Worm (Caenorhabditis elegans) whole organism, L1 larva: ENCODE data around the gene ZK1307.3.

Source experiments
- F16B12.6 ChIP-seq: fragments of 150-350 bp; optimal IDR thresholded peaks from 2 replicates; lab custom pipeline; 2014; ENCODE audit warnings: missing biosample characterization, missing genetic modification characterization
- alr-1 ChIP-seq: fragments of 200-800 bp; sonication (Bioruptor generic); optimal IDR thresholded peaks from 2 replicates; lab custom pipeline; 2018; ENCODE audit warnings: borderline replicate concordance, mild to moderate bottlenecking, missing genetic modification characterization, missing compliant biosample characterization
- ama-1 ChIP-seq: fragments of 150-350 bp; optimal IDR thresholded peaks from 2 replicates; lab custom pipeline; 2014
- ceh-8 ChIP-seq: fragments of 200-800 bp; sonication (Bioruptor generic); optimal IDR thresholded peaks from 2 replicates; lab custom pipeline; 2018; ENCODE audit warnings: mild to moderate bottlenecking, missing genetic modification characterization, moderate library complexity, missing compliant biosample characterization
- ceh-88 ChIP-seq: fragments of 200-800 bp; sonication (Bioruptor generic); IDR thresholded peaks from 2 replicates; pipeline ENCODE4 v1.3.6; 2022; ENCODE audit warnings: missing genetic modification characterization, missing compliant biosample characterization
- ces-1 ChIP-seq: fragments of 150-350 bp; optimal IDR thresholded peaks from 2 replicates; lab custom pipeline; 2014; ENCODE audit warnings: missing biosample characterization, missing genetic modification reagents, missing genetic modification characterization
- dpl-1 ChIP-seq, 3 experiments: fragments of 150-350 bp in 2 of 3; sonication (generic microtip) in 1 of 3; optimal IDR thresholded peaks; 2 replicates each; lab custom pipeline; 2014 to 2017; ENCODE audit warnings: missing biosample characterization in 3 of 3, missing genetic modification characterization in 3 of 3, missing genetic modification reagents in 3 of 3
- dsc-1 ChIP-seq: sonication (generic microtip); optimal IDR thresholded peaks from 2 replicates; lab custom pipeline; 2016; ENCODE audit warnings: mild to moderate bottlenecking, missing genetic modification characterization, missing compliant biosample characterization
- efl-1 ChIP-seq, 4 experiments: fragments of 150-350 bp; optimal IDR thresholded peaks in 3 of 4; peaks in 1 of 4; 1 replicate in 1 of 4; 2 replicates in 3 of 4; lab custom pipeline; 2014; ENCODE audit warnings: missing biosample characterization in 2 of 4, missing genetic modification characterization in 2 of 4, missing genetic modification reagents in 2 of 4
- egl-13 ChIP-seq: sonication (generic microtip); optimal IDR thresholded peaks from 2 replicates; lab custom pipeline; 2016; ENCODE audit warnings: missing genotype, missing genetic modification reagents, missing genetic modification characterization, missing compliant biosample characterization
- elt-2 ChIP-seq: sonication (generic microtip); optimal IDR thresholded peaks from 2 replicates; lab custom pipeline; 2016; ENCODE audit warnings: missing genetic modification characterization, mild to moderate bottlenecking, inconsistent platforms, missing compliant biosample characterization, missing genetic modification reagents
- elt-3 ChIP-seq, 6 experiments: fragments of 150-350 bp in 1 of 6; sonication (generic microtip); optimal IDR thresholded peaks; 2 replicates each; lab custom pipeline; 2017 to 2018; ENCODE audit warnings: missing biosample characterization in 6 of 6, missing genetic modification characterization in 6 of 6, inconsistent platforms in 1 of 6
- ets-5 ChIP-seq: fragments of 200-800 bp; sonication (Bioruptor generic); IDR thresholded peaks from 2 replicates; pipeline ENCODE4 v1.3.6; 2022; ENCODE audit warnings: missing genetic modification characterization, missing compliant biosample characterization
- fkh-10 ChIP-seq: sonication (generic microtip); optimal IDR thresholded peaks from 2 replicates; lab custom pipeline; 2017; ENCODE audit warnings: missing biosample characterization, missing genetic modification reagents, missing genetic modification characterization
- fkh-8 ChIP-seq: sonication (generic microtip); optimal IDR thresholded peaks from 2 replicates; lab custom pipeline; 2016; ENCODE audit warnings: mild to moderate bottlenecking, missing genetic modification characterization, missing compliant biosample characterization
- grh-1 ChIP-seq: fragments of 200-800 bp; sonication (Bioruptor generic); IDR thresholded peaks from 2 replicates; pipeline ENCODE4 v1.3.6; 2022; ENCODE audit warnings: missing genetic modification reagents, missing genetic modification characterization, missing compliant biosample characterization
- hlh-17 ChIP-seq: fragments of 200-800 bp; sonication (Bioruptor generic); optimal IDR thresholded peaks from 2 replicates; lab custom pipeline; 2018; ENCODE audit warnings: missing genetic modification characterization, mild to moderate bottlenecking, missing compliant biosample characterization, moderate library complexity, borderline replicate concordance
- hpl-2 ChIP-seq: fragments of 150-350 bp; optimal IDR thresholded peaks from 2 replicates; lab custom pipeline; 2014; ENCODE audit warnings: missing biosample characterization, missing genetic modification reagents, missing genetic modification characterization
- jun-1 ChIP-seq: fragments of 150-350 bp; optimal IDR thresholded peaks from 2 replicates; lab custom pipeline; 2014; ENCODE audit warnings: missing biosample characterization, missing genetic modification reagents, missing genetic modification characterization
- lin-14 ChIP-seq: fragments of 200-800 bp; sonication (Bioruptor generic); optimal IDR thresholded peaks from 2 replicates; lab custom pipeline; 2018; ENCODE audit warnings: mild to moderate bottlenecking, missing genetic modification characterization, moderate library complexity, missing compliant biosample characterization
- lin-15B ChIP-seq: fragments of 150-350 bp; sonication (generic microtip); optimal IDR thresholded peaks from 3 replicates; lab custom pipeline; 2014; ENCODE audit warnings: missing biosample characterization, missing genetic modification characterization
- lsy-2 ChIP-seq, 2 experiments: fragments of 150-350 bp; optimal IDR thresholded peaks; 2 replicates each; lab custom pipeline; 2014; ENCODE audit warnings: missing biosample characterization in 2 of 2, missing genetic modification characterization in 2 of 2
- mab-9 ChIP-seq: fragments of 200-800 bp; sonication (Bioruptor generic); IDR thresholded peaks from 2 replicates; pipeline ENCODE4 v1.3.6; 2022; ENCODE audit warnings: missing genetic modification reagents, missing genetic modification characterization, missing compliant biosample characterization
- nhr-11 ChIP-seq: fragments of 150-350 bp; optimal IDR thresholded peaks from 2 replicates; lab custom pipeline; 2014; ENCODE audit warnings: missing biosample characterization, missing genetic modification characterization
- nhr-19 ChIP-seq: fragments of 200-800 bp; sonication (Bioruptor generic); conservative IDR thresholded peaks from 2 replicates; pipeline ENCODE4 v1.3.6; 2022; ENCODE audit warnings: missing genetic modification characterization, missing compliant biosample characterization
- nhr-20 ChIP-seq: sonication (generic microtip); optimal IDR thresholded peaks from 2 replicates; lab custom pipeline; 2016; ENCODE audit warnings: mild to moderate bottlenecking, missing genetic modification characterization, missing compliant biosample characterization
- nhr-47 ChIP-seq: sonication (generic microtip); optimal IDR thresholded peaks from 2 replicates; lab custom pipeline; 2016; ENCODE audit warnings: mild to moderate bottlenecking, missing genetic modification characterization, moderate library complexity, missing compliant biosample characterization
- nhr-76 ChIP-seq: sonication (generic microtip); optimal IDR thresholded peaks from 2 replicates; lab custom pipeline; 2017; ENCODE audit warnings: missing biosample characterization, missing genetic modification characterization
- nhr-84 ChIP-seq: sonication (generic microtip); optimal IDR thresholded peaks from 2 replicates; lab custom pipeline; 2017; ENCODE audit warnings: missing biosample characterization, missing genetic modification characterization
- pag-3 ChIP-seq: sonication (generic microtip); optimal IDR thresholded peaks from 2 replicates; lab custom pipeline; 2017; ENCODE audit warnings: missing genetic modification characterization, mild to moderate bottlenecking, missing compliant biosample characterization, antibody characterized with exemption, borderline replicate concordance; ENCODE audit not compliant: insufficient read depth
- pax-3 ChIP-seq: fragments of 200-800 bp; sonication (Bioruptor generic); optimal IDR thresholded peaks from 2 replicates; lab custom pipeline; 2018; ENCODE audit warnings: mild to moderate bottlenecking, missing genetic modification characterization, moderate library complexity, missing compliant biosample characterization
- rnt-1 ChIP-seq: sonication (generic microtip); optimal IDR thresholded peaks from 2 replicates; lab custom pipeline; 2016; ENCODE audit warnings: mild to moderate bottlenecking, missing genetic modification characterization, moderate library complexity, missing compliant biosample characterization
- sptf-1 ChIP-seq: fragments of 150-350 bp; optimal IDR thresholded peaks from 2 replicates; lab custom pipeline; 2014; ENCODE audit warnings: missing biosample characterization, missing genetic modification characterization
- sup-37 ChIP-seq: fragments of 200-800 bp; sonication (Bioruptor generic); optimal IDR thresholded peaks from 2 replicates; lab custom pipeline; 2018; ENCODE audit warnings: mild to moderate bottlenecking, missing genetic modification characterization, missing compliant biosample characterization
- swsn-7 ChIP-seq: sonication (generic microtip); optimal IDR thresholded peaks from 2 replicates; lab custom pipeline; 2016; ENCODE audit warnings: missing genetic modification characterization, missing compliant biosample characterization
- tlp-1 ChIP-seq: fragments of 150-350 bp; optimal IDR thresholded peaks from 2 replicates; lab custom pipeline; 2014; ENCODE audit warnings: missing biosample characterization, missing genetic modification characterization
- unc-30 ChIP-seq: sonication (generic microtip); optimal IDR thresholded peaks from 2 replicates; lab custom pipeline; 2017; ENCODE audit warnings: missing biosample characterization, missing genetic modification characterization
- unc-98 ChIP-seq: fragments of 200-800 bp; sonication (Bioruptor generic); IDR thresholded peaks from 2 replicates; pipeline ENCODE4 v1.3.6; 2022; ENCODE audit warnings: missing genetic modification characterization, missing compliant biosample characterization
- vab-15 ChIP-seq: sonication (generic microtip); optimal IDR thresholded peaks from 2 replicates; lab custom pipeline; 2017; ENCODE audit warnings: missing genotype, mild to moderate bottlenecking, missing genetic modification characterization, missing compliant biosample characterization
- xbp-1 ChIP-seq: sonication (generic microtip); optimal IDR thresholded peaks from 2 replicates; lab custom pipeline; 2016; ENCODE audit warnings: missing genetic modification characterization, missing compliant biosample characterization
- ztf-4 ChIP-seq: fragments of 150-350 bp; optimal IDR thresholded peaks from 2 replicates; lab custom pipeline; 2014; ENCODE audit warnings: missing biosample characterization, missing genetic modification characterization

Gene ZK1307.3

ce11 chrII:9652919-9653318 is at the start of gene ZK1307.3:
ZK1307.3 (minus strand) TSS chrII:9653019.
- TF ChIP-seq nhr-84 (tag; lab: Kevin White, UChicago) (no peak), elt-2 (no peak), rnt-1 (tag; lab: Kevin White, UChicago) (no peak), dsc-1 (tag; lab: Kevin White, UChicago) (no peak), elt-3 (tag; optimal IDR thresholded peaks at IDR 0.05; lab: Kevin White, UChicago) (no peak), hpl-2 (GFP tag; lab: Kevin White, UChicago) (no peak)

DNA sequence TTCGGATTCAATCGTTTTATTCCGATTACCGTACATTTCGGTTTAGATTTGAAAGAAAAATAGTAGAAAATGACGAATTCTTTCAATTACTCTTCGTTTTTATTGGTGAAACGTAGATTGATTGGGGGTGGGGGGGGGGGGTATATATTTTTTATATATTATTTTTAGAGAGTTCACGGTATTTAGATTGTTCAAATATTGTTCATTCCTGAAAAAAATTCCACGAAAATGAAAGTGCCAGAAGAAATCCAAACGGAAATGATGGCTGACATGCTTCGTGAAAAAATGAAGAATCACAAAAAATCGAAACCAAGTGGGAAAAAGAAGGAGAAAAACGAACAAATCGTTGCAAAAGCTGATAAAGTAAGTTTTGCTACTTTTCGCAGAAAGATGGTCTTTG is 47.5 kb upstream of the ZK1307.3 start, which contains the start of the genes Y53C12A.8 and Y53C12A.7:
TSS of gene Y53C12A.8 (minus strand) at position 101 of the 400 bp plus-strand sequence.
TSS of gene Y53C12A.7 (plus strand) at position 181 of the 400 bp plus-strand sequence.
- no peak for TF ChIP-seq sptf-1 (tag; lab: Kevin White, UChicago)
- TF ChIP-seq ceh-88 (GFP tag; lab: Robert Waterston, UW) = no peak
- no peak for TF ChIP-seq nhr-11 (tag; lab: Kevin White, UChicago)
- TF ChIP-seq efl-1 (optimal IDR thresholded peaks at IDR 0.05; lab: Kevin White, UChicago) = no peak
- TF ChIP-seq efl-1 (GFP tag; optimal IDR thresholded peaks at IDR 0.05 in 1 of 2; lab: Kevin White, UChicago) = no peak
- no peak for TF ChIP-seq swsn-7 (tag; lab: Kevin White, UChicago)
- TF ChIP-seq unc-98 = no peak
- TF ChIP-seq mab-9 (GFP tag; lab: Robert Waterston, UW) = no peak
- no peak for TF ChIP-seq pag-3
- TF ChIP-seq F16B12.6 (tag; lab: Kevin White, UChicago) = no peak
- TF ChIP-seq xbp-1 = no peak
- no peak for TF ChIP-seq nhr-76 (tag; lab: Kevin White, UChicago)
- no peak for TF ChIP-seq fkh-8 (tag; lab: Kevin White, UChicago)
- TF ChIP-seq tlp-1 (tag; lab: Kevin White, UChicago) = no peak
- no peak for TF ChIP-seq nhr-47
- TF ChIP-seq, all 84 proteins: peak for 0

ce11 chrII:9695942-9696341 is 43.1 kb upstream of the ZK1307.3 start:
- TF ChIP-seq lin-15B (tag; lab: Kevin White, UChicago) (no peak), unc-30 (tag; lab: Kevin White, UChicago) (no peak), efl-1 (optimal IDR thresholded peaks at IDR 0.05; lab: Kevin White, UChicago) (no peak), efl-1 (GFP tag; optimal IDR thresholded peaks at IDR 0.05 in 1 of 2; lab: Kevin White, UChicago) (no peak), ceh-8 (no peak), ama-1 (lab: Kevin White, UChicago) (no peak), ces-1 (GFP tag; lab: Kevin White, UChicago) (no peak), nhr-76 (tag; lab: Kevin White, UChicago) (no peak), lin-14 (GFP tag; lab: Kevin White, UChicago) (peak; percentile 46), nhr-19 (GFP tag; lab: Robert Waterston, UW) (no peak), fkh-10 (GFP tag; lab: Kevin White, UChicago) (peak; percentile 43), lsy-2 (tag; optimal IDR thresholded peaks at IDR 0.05; lab: Kevin White, UChicago) (no peak), vab-15 (tag; lab: Kevin White, UChicago) (no peak), pax-3 (tag; lab: Kevin White, UChicago) (no peak), grh-1 (GFP tag; lab: Robert Waterston, UW) (no peak)

ce11 chrII:9691839-9692238 is 39.0 kb upstream of the ZK1307.3 start, which contains the start of gene nlp-11:
nlp-11 (minus strand) TSS chrII:9691939.
- no peak for TF ChIP-seq nhr-20 (tag; lab: Kevin White, UChicago)
- TF ChIP-seq grh-1 (GFP tag; lab: Robert Waterston, UW) = no peak
- TF ChIP-seq ztf-4 (tag; lab: Kevin White, UChicago) = no peak
- no peak for TF ChIP-seq sptf-1 (tag; lab: Kevin White, UChicago)
- no peak for TF ChIP-seq lin-14 (GFP tag; lab: Kevin White, UChicago)
- no peak for TF ChIP-seq hlh-17
- no peak for TF ChIP-seq elt-3 (tag; optimal IDR thresholded peaks at IDR 0.05; lab: Kevin White, UChicago)
- TF ChIP-seq dsc-1 (tag; lab: Kevin White, UChicago) = no peak
- no peak for TF ChIP-seq alr-1 (tag; lab: Kevin White, UChicago)
- no peak for TF ChIP-seq sup-37 (GFP tag; lab: Kevin White, UChicago)
- TF ChIP-seq ets-5 = no peak
- no peak for TF ChIP-seq jun-1 (tag; lab: Kevin White, UChicago)
- TF ChIP-seq egl-13 = no peak
- no peak for TF ChIP-seq dpl-1 (GFP tag; optimal IDR thresholded peaks at IDR 0.05; lab: Kevin White, UChicago)
